Worm (Caenorhabditis elegans) whole organism, L4 larva: ENCODE data around the gene ZK673.6.

Source experiments
- F10B5.3 ChIP-seq: sonication (generic microtip); optimal IDR thresholded peaks from 2 replicates; lab custom pipeline; 2016; ENCODE audit warnings: mild to moderate bottlenecking, missing genetic modification characterization, missing compliant biosample characterization
- F26F4.8 ChIP-seq: fragments of 200-800 bp; sonication (Bioruptor generic); conservative IDR thresholded peaks from 2 replicates; pipeline ENCODE4 v1.3.6; 2022; ENCODE audit warnings: missing genetic modification characterization, missing compliant biosample characterization
- T26A8.4 ChIP-seq: fragments of 200-800 bp; sonication (Bioruptor generic); IDR thresholded peaks from 2 replicates; pipeline ENCODE4 v1.3.6; 2022; ENCODE audit warnings: missing genetic modification characterization, missing compliant biosample characterization
- Y105C5A.15 ChIP-seq: fragments of 200-800 bp; sonication (Bioruptor generic); IDR thresholded peaks from 2 replicates; pipeline ENCODE4 v1.3.6; 2022; ENCODE audit warnings: missing genetic modification characterization, missing compliant biosample characterization
- Y48G9A.11 ChIP-seq: fragments of 200-800 bp; sonication (Bioruptor generic); IDR thresholded peaks from 2 replicates; pipeline ENCODE4 v1.3.6; 2022; ENCODE audit warnings: missing genetic modification reagents, missing genetic modification characterization, missing compliant biosample characterization
- Y5F2A.4 ChIP-seq: fragments of 200-800 bp; sonication (Bioruptor generic); optimal IDR thresholded peaks from 2 replicates; lab custom pipeline; 2018; ENCODE audit warnings: mild to moderate bottlenecking, missing genetic modification characterization, missing compliant biosample characterization
- ZK546.5 ChIP-seq, 2 experiments: sonication (generic microtip); optimal IDR thresholded peaks; 2 replicates each; lab custom pipeline; 2017; ENCODE audit warnings: missing biosample characterization in 2 of 2, missing genetic modification characterization in 2 of 2
- aly-2 ChIP-seq: sonication (generic microtip); optimal IDR thresholded peaks from 2 replicates; lab custom pipeline; 2018; ENCODE audit warnings: missing biosample characterization, missing genetic modification characterization
- attf-4 ChIP-seq: sonication (generic microtip); optimal IDR thresholded peaks from 3 replicates; lab custom pipeline; 2017; ENCODE audit warnings: missing biosample characterization, missing genetic modification characterization
- ceh-62 ChIP-seq: sonication (generic microtip); optimal IDR thresholded peaks from 2 replicates; lab custom pipeline; 2017; ENCODE audit warnings: missing biosample characterization, missing genetic modification characterization
- ceh-82 ChIP-seq: sonication (generic microtip); optimal IDR thresholded peaks from 2 replicates; lab custom pipeline; 2017; ENCODE audit warnings: missing biosample characterization, missing genetic modification characterization
- ces-1 ChIP-seq: fragments of 150-350 bp; sonication (generic microtip); optimal IDR thresholded peaks from 4 replicates; lab custom pipeline; 2014; ENCODE audit warnings: missing biosample characterization, missing genetic modification reagents, missing genetic modification characterization
- dmd-8 ChIP-seq: fragments of 200-800 bp; sonication (Bioruptor generic); IDR thresholded peaks from 2 replicates; pipeline ENCODE4 v1.3.6; 2022; ENCODE audit warnings: missing genetic modification characterization, missing compliant biosample characterization
- duxl-1 ChIP-seq: sonication (generic microtip); optimal IDR thresholded peaks from 2 replicates; lab custom pipeline; 2016; ENCODE audit warnings: mild to moderate bottlenecking, missing genetic modification characterization, moderate library complexity, missing compliant biosample characterization; ENCODE audit not compliant: poor library complexity
- egl-27 ChIP-seq: sonication (generic microtip); optimal IDR thresholded peaks from 3 replicates; lab custom pipeline; 2017; ENCODE audit warnings: missing biosample characterization, missing genetic modification reagents, missing genetic modification characterization
- fkh-10 ChIP-seq: fragments of 150-350 bp; optimal IDR thresholded peaks from 2 replicates; lab custom pipeline; 2014; ENCODE audit warnings: missing biosample characterization, missing genetic modification reagents, missing genetic modification characterization
- lim-7 ChIP-seq: fragments of 200-800 bp; sonication (Bioruptor generic); IDR thresholded peaks from 2 replicates; pipeline ENCODE4 v1.3.6; 2022; ENCODE audit warnings: missing genetic modification characterization, missing compliant biosample characterization
- lin-1 ChIP-seq: fragments of 200-800 bp; sonication (Bioruptor generic); IDR thresholded peaks from 2 replicates; pipeline ENCODE4 v1.3.6; 2022; ENCODE audit warnings: missing genetic modification reagents, missing genetic modification characterization, missing compliant biosample characterization
- lin-13 ChIP-seq: fragments of 150-350 bp; optimal IDR thresholded peaks from 2 replicates; lab custom pipeline; 2014; ENCODE audit warnings: missing biosample characterization, missing genetic modification reagents, missing genetic modification characterization
- lin-15B ChIP-seq: fragments of 150-350 bp; sonication (generic microtip); optimal IDR thresholded peaks from 3 replicates; lab custom pipeline; 2014; ENCODE audit warnings: missing biosample characterization, missing genetic modification characterization
- lin-39 ChIP-seq: fragments of 150-350 bp; optimal IDR thresholded peaks from 2 replicates; lab custom pipeline; 2014; ENCODE audit warnings: missing biosample characterization, missing genetic modification reagents, missing genetic modification characterization
- lsy-2 ChIP-seq, 2 experiments: fragments of 150-350 bp in 1 of 2; sonication (generic microtip) in 1 of 2; optimal IDR thresholded peaks; 2 replicates each; lab custom pipeline; 2014 to 2017; ENCODE audit warnings: missing biosample characterization in 2 of 2, missing genetic modification characterization in 2 of 2
- madf-9 ChIP-seq: fragments of 200-800 bp; sonication (Bioruptor generic); conservative IDR thresholded peaks from 2 replicates; pipeline ENCODE4 v1.3.6; 2022; ENCODE audit warnings: missing genetic modification reagents, missing genetic modification characterization, missing compliant biosample characterization
- mep-1 ChIP-seq: fragments of 150-350 bp; sonication (generic microtip); optimal IDR thresholded peaks from 3 replicates; lab custom pipeline; 2014; ENCODE audit warnings: missing biosample characterization, missing genetic modification characterization
- mxl-3 ChIP-seq: fragments of 200-800 bp; sonication (Bioruptor generic); optimal IDR thresholded peaks from 2 replicates; lab custom pipeline; 2018; ENCODE audit warnings: mild to moderate bottlenecking, missing genetic modification characterization, missing compliant biosample characterization
- nhr-237 ChIP-seq: sonication (generic microtip); optimal IDR thresholded peaks from 2 replicates; lab custom pipeline; 2017; ENCODE audit warnings: missing biosample characterization, missing genetic modification characterization
- nhr-28 ChIP-seq: fragments of 150-350 bp; optimal IDR thresholded peaks from 2 replicates; lab custom pipeline; 2014; ENCODE audit warnings: missing biosample characterization, missing genetic modification characterization
- nhr-42 ChIP-seq: fragments of 200-800 bp; sonication (Bioruptor generic); IDR thresholded peaks from 2 replicates; pipeline ENCODE4 v1.3.6; 2022; ENCODE audit warnings: missing genetic modification characterization, missing compliant biosample characterization
- nhr-48 ChIP-seq: sonication (generic microtip); optimal IDR thresholded peaks from 2 replicates; lab custom pipeline; 2016; ENCODE audit warnings: mild to moderate bottlenecking, missing genetic modification characterization, missing compliant biosample characterization
- nhr-6 ChIP-seq: fragments of 150-350 bp; optimal IDR thresholded peaks from 2 replicates; lab custom pipeline; 2014; ENCODE audit warnings: missing biosample characterization, missing genetic modification characterization
- rbr-2 ChIP-seq: sonication (generic microtip); optimal IDR thresholded peaks from 2 replicates; lab custom pipeline; 2016; ENCODE audit warnings: missing genotype, missing genetic modification characterization, missing compliant biosample characterization
- saeg-2 ChIP-seq: fragments of 200-800 bp; sonication (Bioruptor generic); IDR thresholded peaks from 2 replicates; pipeline ENCODE4 v1.3.6; 2022; ENCODE audit warnings: missing genetic modification reagents, missing genetic modification characterization, missing compliant biosample characterization
- skn-1 ChIP-seq: fragments of 150-350 bp; optimal IDR thresholded peaks from 2 replicates; lab custom pipeline; 2014; ENCODE audit warnings: missing biosample characterization, missing genetic modification characterization
- snpc-4 ChIP-seq: fragments of 150-350 bp; optimal IDR thresholded peaks from 2 replicates; lab custom pipeline; 2014; ENCODE audit warnings: missing biosample characterization, missing genetic modification characterization
- spr-3 ChIP-seq: fragments of 200-800 bp; sonication (Bioruptor generic); optimal IDR thresholded peaks from 2 replicates; lab custom pipeline; 2018; ENCODE audit warnings: mild to moderate bottlenecking, missing genetic modification characterization, missing compliant biosample characterization
- unc-39 ChIP-seq: sonication (generic microtip); optimal IDR thresholded peaks from 2 replicates; lab custom pipeline; 2017; ENCODE audit warnings: missing biosample characterization, missing genetic modification characterization
- unc-62 ChIP-seq, 3 experiments: fragments of 150-350 bp in 1 of 3; sonication (generic microtip); optimal IDR thresholded peaks in 2 of 3; peaks in 1 of 3; 1 replicate in 1 of 3; 2 replicates in 2 of 3; lab custom pipeline; 2014 to 2017; ENCODE audit warnings: missing biosample characterization in 3 of 3, missing genetic modification characterization in 3 of 3, missing genetic modification reagents in 3 of 3, missing genotype in 1 of 3
- vab-7 ChIP-seq: fragments of 200-800 bp; sonication (Bioruptor generic); IDR thresholded peaks from 2 replicates; pipeline ENCODE4 v1.3.6; 2022; ENCODE audit warnings: missing genetic modification reagents, missing genetic modification characterization, missing compliant biosample characterization
- zip-2 ChIP-seq: fragments of 150-350 bp; optimal IDR thresholded peaks from 2 replicates; lab custom pipeline; 2014; ENCODE audit warnings: missing biosample characterization, missing genetic modification characterization
- ztf-11 ChIP-seq: fragments of 150-350 bp; optimal IDR thresholded peaks from 2 replicates; lab custom pipeline; 2014; ENCODE audit warnings: missing biosample characterization, missing genetic modification characterization

The ZK673.6 gene

ce11 chrII:10501578-10501977 is 37.4 kb upstream of the ZK673.6 start (continued):
- no peak for TF ChIP-seq ces-1 (GFP tag; lab: Kevin White, UChicago)
- TF ChIP-seq F26F4.8, result no peak
- no peak for TF ChIP-seq snpc-4 (tag; lab: Kevin White, UChicago)
- peak; percentile 91 for TF ChIP-seq mxl-3 (GFP tag; lab: Kevin White, UChicago)
- 0 out of 2 replicates have a peak, but pooled peaks have one; percentile 5 for TF ChIP-seq nhr-42 (GFP tag; lab: Robert Waterston, UW)
- TF ChIP-seq lim-7 (GFP tag; lab: Robert Waterston, UW), result no peak
- TF ChIP-seq ZK546.5 (tag; optimal IDR thresholded peaks at IDR 0.05; lab: Kevin White, UChicago), result no peak
- no peak for TF ChIP-seq Y5F2A.4 (GFP tag; lab: Kevin White, UChicago)
- no peak for TF ChIP-seq nhr-237 (tag; lab: Kevin White, UChicago)
- TF ChIP-seq dmd-8 (GFP tag; lab: Robert Waterston, UW), result 0 out of 2 replicates have a peak, but pooled peaks have one; percentile 37
- no peak for TF ChIP-seq Y105C5A.15 (GFP tag; lab: Robert Waterston, UW)

ce11 chrII:10500674-10501073 is 36.5 kb upstream of the ZK673.6 start:
- peak; percentile 5 for TF ChIP-seq mep-1 (tag; lab: Kevin White, UChicago)
- no peak for TF ChIP-seq attf-4 (tag; lab: Kevin White, UChicago)
- TF ChIP-seq saeg-2 (GFP tag; lab: Robert Waterston, UW), result no peak
- TF ChIP-seq nhr-28 (tag; lab: Kevin White, UChicago), result peak; percentile 19
- TF ChIP-seq duxl-1 (tag; lab: Kevin White, UChicago), result peak; percentile 8
- TF ChIP-seq madf-9 (GFP tag; lab: Robert Waterston, UW), result no peak
- no peak for TF ChIP-seq zip-2
- TF ChIP-seq ceh-62 (tag; lab: Kevin White, UChicago), result no peak
- TF ChIP-seq ztf-11 (tag; lab: Kevin White, UChicago), result no peak
- TF ChIP-seq F10B5.3 (tag; lab: Kevin White, UChicago), result no peak
- peak in 1 of 2 experiments; percentile 54 for TF ChIP-seq unc-62 (GFP tag; optimal IDR thresholded peaks at IDR 0.05 in 1 of 2; lab: Kevin White, UChicago)
- TF ChIP-seq unc-62 (tag; optimal IDR thresholded peaks at IDR 0.05; lab: Kevin White, UChicago), result no peak
- no peak for TF ChIP-seq lin-39 (tag; lab: Kevin White, UChicago)
- TF ChIP-seq aly-2 (tag; lab: Kevin White, UChicago), result no peak

ce11 chrII:10495912-10496311 is 31.8 kb upstream of the ZK673.6 start, which contains the start of gene ZK666.12:
ZK666.12 (plus strand) TSS chrII:10496212.
- no peak for TF ChIP-seq nhr-6 (tag; lab: Kevin White, UChicago)
- TF ChIP-seq lsy-2 (tag; optimal IDR thresholded peaks at IDR 0.05; lab: Kevin White, UChicago), result no peak
- TF ChIP-seq snpc-4 (tag; lab: Kevin White, UChicago), result no peak
- no peak for TF ChIP-seq lin-13
- TF ChIP-seq nhr-237 (tag; lab: Kevin White, UChicago), result no peak
- no peak for TF ChIP-seq spr-3 (GFP tag; lab: Kevin White, UChicago)
- TF ChIP-seq duxl-1 (tag; lab: Kevin White, UChicago), result no peak
- TF ChIP-seq F26F4.8, result no peak
- TF ChIP-seq egl-27 (tag; lab: Kevin White, UChicago), result no peak
- TF ChIP-seq vab-7 (GFP tag; lab: Robert Waterston, UW), result no peak
- TF ChIP-seq nhr-48, result no peak
- no peak for TF ChIP-seq lin-1 (GFP tag; lab: Robert Waterston, UW)
- no peak for TF ChIP-seq Y48G9A.11
- no peak for TF ChIP-seq T26A8.4
- TF ChIP-seq fkh-10, result no peak

ce11 chrII:10494467-10494866 is 30.3 kb upstream of the ZK673.6 start, which contains the start of gene ZK666.14:
ZK666.14 (plus strand) TSS chrII:10494767.
- no peak for TF ChIP-seq unc-39
- no peak for TF ChIP-seq ceh-82 (tag; lab: Kevin White, UChicago)
- TF ChIP-seq skn-1, result no peak
- no peak for TF ChIP-seq rbr-2
- TF ChIP-seq lin-15B (tag; lab: Kevin White, UChicago), result no peak
